Worm (Caenorhabditis elegans) whole organism, L3 larva: ENCODE data around the gene T14B4.19.
A peak's percentile ranks its signal among the peaks of the same experiment; 100 is the strongest.

Experiments
- ZK546.5 ChIP-seq: sonication (generic microtip); optimal IDR thresholded peaks from 2 replicates; lab custom pipeline; 2017; ENCODE audit warnings: missing biosample characterization, missing genetic modification characterization
- aly-2 ChIP-seq: fragments of 150-350 bp; optimal IDR thresholded peaks from 2 replicates; lab custom pipeline; 2014; ENCODE audit warnings: missing biosample characterization, missing genetic modification characterization
- ama-1 ChIP-seq: fragments of 150-350 bp; optimal IDR thresholded peaks from 2 replicates; lab custom pipeline; 2018
- ceh-28 ChIP-seq: fragments of 150-350 bp; optimal IDR thresholded peaks from 2 replicates; lab custom pipeline; 2014; ENCODE audit warnings: missing biosample characterization, missing genetic modification reagents, missing genetic modification characterization
- ceh-82 ChIP-seq: fragments of 150-350 bp; optimal IDR thresholded peaks from 2 replicates; lab custom pipeline; 2014; ENCODE audit warnings: missing biosample characterization, missing genetic modification characterization
- ceh-9 ChIP-seq: sonication (generic microtip); optimal IDR thresholded peaks from 2 replicates; lab custom pipeline; 2018; ENCODE audit warnings: missing biosample characterization, missing genetic modification characterization
- daf-12 ChIP-seq: fragments of 150-350 bp; optimal IDR thresholded peaks from 2 replicates; lab custom pipeline; 2014; ENCODE audit warnings: missing biosample characterization, missing genetic modification reagents, missing genetic modification characterization
- egl-27 ChIP-seq: sonication (generic microtip); optimal IDR thresholded peaks from 4 replicates; lab custom pipeline; 2017; ENCODE audit warnings: missing biosample characterization, missing genetic modification reagents, missing genetic modification characterization
- egl-5 ChIP-seq: fragments of 150-350 bp; optimal IDR thresholded peaks from 2 replicates; lab custom pipeline; 2017; ENCODE audit warnings: missing biosample characterization, missing genetic modification reagents, missing genetic modification characterization, inconsistent platforms
- elt-1 ChIP-seq: fragments of 150-350 bp; optimal IDR thresholded peaks from 2 replicates; lab custom pipeline; 2014; ENCODE audit warnings: missing biosample characterization, missing genetic modification characterization
- elt-2 ChIP-seq: sonication (generic microtip); optimal IDR thresholded peaks from 2 replicates; lab custom pipeline; 2016; ENCODE audit warnings: missing genetic modification reagents, mild to moderate bottlenecking, missing genetic modification characterization, missing compliant biosample characterization
- eor-1 ChIP-seq, 2 experiments: fragments of 150-350 bp; optimal IDR thresholded peaks; 2 replicates each; lab custom pipeline; 2014 to 2018; ENCODE audit warnings: missing biosample characterization in 2 of 2, missing genetic modification characterization in 2 of 2
- fkh-2 ChIP-seq: fragments of 150-350 bp; optimal IDR thresholded peaks from 2 replicates; lab custom pipeline; 2014; ENCODE audit warnings: missing biosample characterization, missing genetic modification reagents, missing genetic modification characterization
- fos-1 ChIP-seq: fragments of 150-350 bp; optimal IDR thresholded peaks from 2 replicates; lab custom pipeline; 2014; ENCODE audit warnings: missing biosample characterization, missing genetic modification characterization
- hmg-11 ChIP-seq: sonication (generic microtip); optimal IDR thresholded peaks from 2 replicates; lab custom pipeline; 2016; ENCODE audit warnings: missing genetic modification characterization, missing compliant biosample characterization
- lin-39 ChIP-seq: fragments of 150-350 bp; optimal IDR thresholded peaks from 2 replicates; lab custom pipeline; 2018; ENCODE audit warnings: missing biosample characterization, missing genetic modification reagents, missing genetic modification characterization
- lsy-12 ChIP-seq: sonication (generic microtip); optimal IDR thresholded peaks from 2 replicates; lab custom pipeline; 2016; ENCODE audit warnings: mild to moderate bottlenecking, missing genetic modification characterization, missing compliant biosample characterization
- mdl-1 ChIP-seq: fragments of 150-350 bp; optimal IDR thresholded peaks from 2 replicates; lab custom pipeline; 2014; ENCODE audit warnings: missing biosample characterization, missing genetic modification characterization
- mml-1 ChIP-seq: fragments of 150-350 bp; sonication (generic microtip); optimal IDR thresholded peaks from 3 replicates; lab custom pipeline; 2014; ENCODE audit warnings: missing biosample characterization, missing genetic modification characterization
- nfya-1 ChIP-seq: sonication (generic microtip); optimal IDR thresholded peaks from 2 replicates; lab custom pipeline; 2017; ENCODE audit warnings: missing genetic modification characterization, mild to moderate bottlenecking, missing compliant biosample characterization, antibody characterized with exemption, moderate library complexity; ENCODE audit not compliant: insufficient read depth
- nhr-12 ChIP-seq: fragments of 150-350 bp; optimal IDR thresholded peaks from 2 replicates; lab custom pipeline; 2014; ENCODE audit warnings: missing biosample characterization, missing genetic modification characterization
- nhr-23 ChIP-seq: fragments of 150-350 bp; optimal IDR thresholded peaks from 2 replicates; lab custom pipeline; 2014; ENCODE audit warnings: missing biosample characterization, missing genetic modification reagents, missing genetic modification characterization
- nhr-237 ChIP-seq: fragments of 150-350 bp; optimal IDR thresholded peaks from 2 replicates; lab custom pipeline; 2014; ENCODE audit warnings: missing biosample characterization, missing genetic modification characterization
- nhr-25 ChIP-seq: sonication (generic microtip); optimal IDR thresholded peaks from 2 replicates; lab custom pipeline; 2017; ENCODE audit warnings: missing biosample characterization, missing genetic modification characterization
- nhr-28 ChIP-seq: fragments of 150-350 bp; optimal IDR thresholded peaks from 2 replicates; lab custom pipeline; 2014; ENCODE audit warnings: missing biosample characterization, missing genetic modification characterization
- nhr-43 ChIP-seq: sonication (generic microtip); optimal IDR thresholded peaks from 2 replicates; lab custom pipeline; 2016; ENCODE audit warnings: mild to moderate bottlenecking, missing genetic modification characterization, missing compliant biosample characterization; ENCODE audit not compliant: poor library complexity, severe bottlenecking
- nhr-67 ChIP-seq: fragments of 150-350 bp; optimal IDR thresholded peaks from 2 replicates; lab custom pipeline; 2014; ENCODE audit warnings: missing biosample characterization, missing genetic modification characterization
- nhr-76 ChIP-seq: fragments of 150-350 bp; sonication (generic microtip); optimal IDR thresholded peaks from 5 replicates; lab custom pipeline; 2014; ENCODE audit warnings: missing biosample characterization, missing genetic modification characterization
- nhr-77 ChIP-seq: fragments of 150-350 bp; optimal IDR thresholded peaks from 2 replicates; lab custom pipeline; 2014; ENCODE audit warnings: missing biosample characterization, missing genetic modification characterization
- pha-4 ChIP-seq: fragments of 150-350 bp; optimal IDR thresholded peaks from 2 replicates; lab custom pipeline; 2014; ENCODE audit warnings: missing biosample characterization, missing genetic modification reagents, missing genetic modification characterization
- pqm-1 ChIP-seq: fragments of 150-350 bp; optimal IDR thresholded peaks from 2 replicates; lab custom pipeline; 2017; ENCODE audit warnings: missing biosample characterization, missing genetic modification characterization, inconsistent platforms
- sea-2 ChIP-seq: fragments of 150-350 bp; sonication (generic microtip); optimal IDR thresholded peaks from 4 replicates; lab custom pipeline; 2014; ENCODE audit warnings: missing biosample characterization, missing genetic modification reagents, missing genetic modification characterization
- tbx-2 ChIP-seq: sonication (generic microtip); optimal IDR thresholded peaks from 2 replicates; lab custom pipeline; 2016; ENCODE audit warnings: mild to moderate bottlenecking, missing genetic modification characterization, missing compliant biosample characterization
- unc-62 ChIP-seq: fragments of 150-350 bp; sonication (generic microtip); optimal IDR thresholded peaks from 4 replicates; lab custom pipeline; 2014; ENCODE audit warnings: missing biosample characterization, missing genetic modification reagents, missing genetic modification characterization
- zag-1 ChIP-seq: fragments of 150-350 bp; optimal IDR thresholded peaks from 2 replicates; lab custom pipeline; 2014; ENCODE audit warnings: missing biosample characterization, missing genetic modification characterization
- ztf-11 ChIP-seq: fragments of 150-350 bp; optimal IDR thresholded peaks from 2 replicates; lab custom pipeline; 2014; ENCODE audit warnings: missing biosample characterization, missing genetic modification characterization
- ztf-4 ChIP-seq: fragments of 150-350 bp; optimal IDR thresholded peaks from 2 replicates; lab custom pipeline; 2014; ENCODE audit warnings: missing biosample characterization, missing genetic modification characterization

Gene T14B4.19

DNA sequence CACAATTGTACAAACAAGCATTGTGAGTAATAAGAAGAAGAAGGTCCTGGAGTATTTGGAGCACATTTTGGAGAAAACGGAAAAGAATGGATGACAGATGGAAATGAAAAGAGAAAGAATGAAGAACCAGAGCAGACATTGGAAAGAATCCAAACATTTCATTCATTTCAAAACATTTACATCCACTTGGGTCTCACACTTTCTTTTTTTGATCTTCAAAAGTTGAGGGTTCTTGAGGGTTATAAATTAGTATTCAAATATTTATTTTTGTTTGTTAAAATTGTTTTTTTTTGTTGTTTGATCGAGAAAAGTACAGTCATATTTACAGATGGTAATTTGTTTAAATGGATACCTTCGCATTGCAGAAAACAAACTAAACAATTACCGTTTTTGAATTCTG, 21.0 kb upstream of the T14B4.19 start, which contains the start of gene T14B4.9:
Gene T14B4.9 (minus strand): TSS at position 101 of the 400 bp plus-strand sequence.
- TF ChIP-seq nhr-237 (no peak), lsy-12 (tag; lab: Kevin White, UChicago) (no peak), ceh-82 (tag; lab: Kevin White, UChicago) (no peak), fkh-2 (tag; lab: Kevin White, UChicago) (no peak), nhr-25 (tag; lab: Kevin White, UChicago) (no peak)

DNA sequence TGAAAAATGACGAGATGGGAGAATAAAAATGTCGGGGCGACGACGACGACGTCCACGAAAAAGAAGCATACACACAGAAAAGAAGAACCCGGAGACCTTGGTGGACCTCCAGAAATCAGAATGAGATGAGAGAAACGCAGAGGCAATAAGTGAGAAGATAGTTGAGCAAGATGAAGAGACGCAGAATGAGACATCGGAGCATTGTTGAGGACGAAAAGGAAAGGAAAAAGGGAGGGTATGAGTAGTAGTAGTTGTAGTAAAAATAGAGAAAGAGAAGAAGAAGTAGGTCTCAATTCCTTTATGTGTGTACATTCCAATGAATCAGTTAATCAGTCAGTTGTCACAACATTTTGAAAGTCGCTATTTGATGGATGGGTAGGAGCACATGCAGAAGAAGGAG, 16.6 kb upstream of the T14B4.19 start, which contains the start of gene T14B4.8:
Gene T14B4.8 (minus strand): TSS at position 60 of the 400 bp plus-strand sequence.
- no peak for TF ChIP-seq mml-1 (tag; lab: Kevin White, UChicago)
- peak; percentile 21 for TF ChIP-seq hmg-11 (tag; lab: Kevin White, UChicago)
- TF ChIP-seq nfya-1 (tag; lab: Kevin White, UChicago) = peak; percentile 46

DNA sequence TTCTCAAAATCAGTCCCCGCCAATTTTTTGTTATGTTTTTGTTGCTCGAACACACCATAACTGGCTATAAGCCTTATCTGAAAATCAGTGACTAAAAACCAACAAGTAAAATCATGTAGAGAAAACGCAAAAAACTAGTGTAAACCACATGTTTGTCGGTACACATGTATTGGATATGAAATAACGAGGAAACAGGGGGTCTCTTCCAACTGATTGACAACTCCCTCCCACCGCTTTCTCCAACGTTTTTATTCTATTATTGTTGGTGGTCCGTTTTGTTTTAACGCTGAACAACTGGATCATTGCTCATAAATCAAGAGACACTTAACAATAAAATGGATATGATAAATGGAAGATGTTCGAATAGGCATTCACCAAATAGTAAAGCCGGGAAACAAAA, 14.1 kb upstream of the T14B4.19 start:
- TF ChIP-seq sea-2 (GFP tag; lab: Kevin White, UChicago) (no peak), nhr-28 (tag; lab: Kevin White, UChicago) (no peak), egl-5 (tag; lab: Kevin White, UChicago) (peak; percentile 40), tbx-2 (tag; lab: Kevin White, UChicago) (no peak)

DNA sequence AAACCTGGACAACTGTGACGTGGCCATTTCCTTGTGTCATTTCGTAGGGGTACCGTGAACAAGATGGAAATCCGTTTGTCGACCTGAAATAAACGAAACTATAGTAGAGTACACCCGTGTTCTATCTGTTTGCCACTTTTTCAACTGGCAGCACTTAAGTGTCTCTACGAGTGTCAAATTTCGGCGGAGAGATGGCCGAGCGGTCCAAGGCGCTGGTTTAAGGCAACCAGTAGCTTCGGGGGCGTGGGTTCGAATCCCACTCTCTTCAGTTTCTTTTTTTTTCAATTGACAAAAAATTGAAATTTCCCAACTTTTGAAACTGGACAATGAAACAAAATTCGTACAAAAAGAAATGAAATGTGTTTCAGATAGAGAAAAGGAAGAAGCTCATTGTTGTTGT, 8.8 kb upstream of the T14B4.19 start:
- TF ChIP-seq ceh-9 = no peak
- TF ChIP-seq sea-2 (GFP tag; lab: Kevin White, UChicago) = no peak
- no peak for TF ChIP-seq pqm-1 (tag; lab: Kevin White, UChicago)
- TF ChIP-seq unc-62 (GFP tag; lab: Kevin White, UChicago) = no peak
- no peak for TF ChIP-seq ztf-11
- no peak for TF ChIP-seq nhr-237
- peak; percentile 44 for TF ChIP-seq pha-4
- no peak for TF ChIP-seq egl-5 (tag; lab: Kevin White, UChicago)
- peak; percentile 38 for TF ChIP-seq hmg-11 (tag; lab: Kevin White, UChicago)
- peak; percentile 48 for TF ChIP-seq nfya-1 (tag; lab: Kevin White, UChicago)
- no peak for TF ChIP-seq daf-12 (tag; lab: Kevin White, UChicago)
- TF ChIP-seq nhr-43 = no peak
- TF ChIP-seq lsy-12 (tag; lab: Kevin White, UChicago) = peak; percentile 36
- no peak for TF ChIP-seq ceh-28 (tag; lab: Kevin White, UChicago)
- no peak for TF ChIP-seq ZK546.5
- TF ChIP-seq nhr-12 (tag; lab: Kevin White, UChicago) = no peak
- peak; percentile 14 for TF ChIP-seq lin-39 (tag; lab: Kevin White, UChicago)

DNA sequence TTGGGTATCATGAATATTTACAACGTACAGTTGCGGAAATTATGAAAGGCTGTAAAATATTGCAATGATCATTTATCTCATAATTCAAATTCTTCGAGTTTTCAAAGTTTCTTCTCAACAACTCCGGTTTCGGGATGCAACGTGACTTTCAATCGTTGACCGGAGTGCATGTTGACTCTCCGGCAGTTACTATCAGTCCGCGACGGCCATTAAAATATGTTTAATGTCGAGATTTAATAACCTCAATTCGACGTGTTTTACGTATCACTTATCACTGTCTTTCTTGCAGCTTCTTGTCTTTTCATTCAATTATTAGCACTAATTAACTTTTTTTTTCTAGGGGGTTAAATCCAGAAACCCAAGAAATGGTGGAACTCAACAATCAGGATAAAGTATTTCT, 5.5 kb upstream of the T14B4.19 start, which contains the start of gene tsp-10:
Gene tsp-10 (plus strand): TSS at position 366 of the 400 bp plus-strand sequence.
- TF ChIP-seq nhr-67 (no peak), egl-27 (no peak), nhr-76 (tag; lab: Kevin White, UChicago) (no peak), zag-1 (tag; lab: Kevin White, UChicago) (no peak), ama-1 (lab: Kevin White, UChicago) (no peak), aly-2 (tag; lab: Kevin White, UChicago) (no peak), ztf-11 (no peak), elt-2 (tag; lab: Kevin White, UChicago) (peak; percentile 60)

DNA sequence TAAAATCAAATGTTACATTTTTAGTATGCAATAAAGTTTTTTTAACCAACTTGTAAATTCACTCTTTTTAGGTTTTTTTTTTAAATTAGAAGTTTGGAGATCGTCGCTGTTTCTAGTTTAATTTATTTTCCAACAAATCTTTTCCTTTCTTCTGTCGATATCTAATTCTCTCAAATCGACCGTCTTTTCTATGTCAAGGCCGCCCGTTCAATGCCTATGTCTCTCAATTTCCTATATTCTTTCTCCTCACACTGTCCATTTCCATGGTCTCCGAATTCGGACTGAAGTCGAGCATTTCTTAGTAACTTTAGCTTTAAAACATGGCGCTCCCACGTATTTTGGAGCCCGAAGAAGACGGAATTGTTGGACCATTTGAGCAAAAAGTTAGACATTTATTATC, 3.9 kb upstream of the T14B4.19 start, which contains the start of the genes T14B4.5 and T14B4.20:
Gene T14B4.5 (plus strand): TSS at position 226 of the 400 bp plus-strand sequence.
Gene T14B4.20 (plus strand): TSS at position 264 of the 400 bp plus-strand sequence.
- TF ChIP-seq fos-1 (tag; lab: Kevin White, UChicago) (no peak), mdl-1 (no peak), elt-1 (no peak), nhr-67 (no peak), nhr-77 (tag; lab: Kevin White, UChicago) (no peak), tbx-2 (tag; lab: Kevin White, UChicago) (no peak), eor-1 (tag; optimal IDR thresholded peaks at IDR 0.05; lab: Kevin White, UChicago) (peak in 1 of 2 experiments; percentile 11), nhr-25 (tag; lab: Kevin White, UChicago) (peak; percentile 38), zag-1 (tag; lab: Kevin White, UChicago) (no peak), daf-12 (tag; lab: Kevin White, UChicago) (no peak), ztf-4 (tag; lab: Kevin White, UChicago) (no peak), nhr-23 (tag; lab: Kevin White, UChicago) (peak; percentile 64), ama-1 (lab: Kevin White, UChicago) (no peak), egl-27 (no peak)
